Worm (Caenorhabditis elegans) whole organism, L1 larva: ENCODE measurements around the gene K10D2.8.
A peak's percentile ranks its signal among the peaks of the same experiment; 100 is the strongest.

Experiments used
- C16A3.4 ChIP-seq: fragments of 150-350 bp; optimal IDR thresholded peaks from 2 replicates; lab custom pipeline; 2014; ENCODE audit warnings: missing biosample characterization, missing genetic modification characterization
- C34B4.2 ChIP-seq: sonication (generic microtip); optimal IDR thresholded peaks from 2 replicates; lab custom pipeline; 2017; ENCODE audit warnings: mild to moderate bottlenecking, missing genetic modification characterization, missing compliant biosample characterization
- F16B12.6 ChIP-seq: fragments of 150-350 bp; optimal IDR thresholded peaks from 2 replicates; lab custom pipeline; 2014; ENCODE audit warnings: missing biosample characterization, missing genetic modification characterization
- blmp-1 ChIP-seq: fragments of 150-350 bp; optimal IDR thresholded peaks from 2 replicates; lab custom pipeline; 2014; ENCODE audit warnings: missing biosample characterization, missing genetic modification characterization
- ceh-82 ChIP-seq, 3 experiments: fragments of 150-350 bp in 1 of 3; sonication (generic microtip) in 2 of 3; optimal IDR thresholded peaks; 2 replicates each; lab custom pipeline; 2014 to 2017; ENCODE audit warnings: missing biosample characterization in 3 of 3, missing genetic modification characterization in 3 of 3
- ceh-88 ChIP-seq: fragments of 200-800 bp; sonication (Bioruptor generic); IDR thresholded peaks from 2 replicates; pipeline ENCODE4 v1.3.6; 2022; ENCODE audit warnings: missing genetic modification characterization, missing compliant biosample characterization
- dpl-1 ChIP-seq, 3 experiments: fragments of 150-350 bp in 2 of 3; sonication (generic microtip) in 1 of 3; optimal IDR thresholded peaks; 2 replicates each; lab custom pipeline; 2014 to 2017; ENCODE audit warnings: missing biosample characterization in 3 of 3, missing genetic modification characterization in 3 of 3, missing genetic modification reagents in 3 of 3
- efl-1 ChIP-seq, 4 experiments: fragments of 150-350 bp; optimal IDR thresholded peaks in 3 of 4; peaks in 1 of 4; 1 replicate in 1 of 4; 2 replicates in 3 of 4; lab custom pipeline; 2014; ENCODE audit warnings: missing biosample characterization in 2 of 4, missing genetic modification characterization in 2 of 4, missing genetic modification reagents in 2 of 4
- efl-3 ChIP-seq: fragments of 200-800 bp; sonication (Bioruptor generic); optimal IDR thresholded peaks from 2 replicates; lab custom pipeline; 2018; ENCODE audit warnings: mild to moderate bottlenecking, missing genetic modification characterization, missing compliant biosample characterization
- elt-2 ChIP-seq: sonication (generic microtip); optimal IDR thresholded peaks from 2 replicates; lab custom pipeline; 2016; ENCODE audit warnings: missing genetic modification characterization, mild to moderate bottlenecking, inconsistent platforms, missing compliant biosample characterization, missing genetic modification reagents
- ets-5 ChIP-seq: fragments of 200-800 bp; sonication (Bioruptor generic); IDR thresholded peaks from 2 replicates; pipeline ENCODE4 v1.3.6; 2022; ENCODE audit warnings: missing genetic modification characterization, missing compliant biosample characterization
- fkh-8 ChIP-seq: sonication (generic microtip); optimal IDR thresholded peaks from 2 replicates; lab custom pipeline; 2016; ENCODE audit warnings: mild to moderate bottlenecking, missing genetic modification characterization, missing compliant biosample characterization
- hlh-17 ChIP-seq: fragments of 200-800 bp; sonication (Bioruptor generic); optimal IDR thresholded peaks from 2 replicates; lab custom pipeline; 2018; ENCODE audit warnings: missing genetic modification characterization, mild to moderate bottlenecking, missing compliant biosample characterization, moderate library complexity, borderline replicate concordance
- isw-1 ChIP-seq: fragments of 200-800 bp; sonication (Bioruptor generic); IDR thresholded peaks from 2 replicates; pipeline ENCODE4 v1.3.6; 2022; ENCODE audit warnings: missing genetic modification characterization, missing compliant biosample characterization
- jun-1 ChIP-seq: fragments of 150-350 bp; optimal IDR thresholded peaks from 2 replicates; lab custom pipeline; 2014; ENCODE audit warnings: missing biosample characterization, missing genetic modification reagents, missing genetic modification characterization
- lin-14 ChIP-seq: fragments of 200-800 bp; sonication (Bioruptor generic); optimal IDR thresholded peaks from 2 replicates; lab custom pipeline; 2018; ENCODE audit warnings: mild to moderate bottlenecking, missing genetic modification characterization, moderate library complexity, missing compliant biosample characterization
- lin-15B ChIP-seq: fragments of 150-350 bp; sonication (generic microtip); optimal IDR thresholded peaks from 3 replicates; lab custom pipeline; 2014; ENCODE audit warnings: missing biosample characterization, missing genetic modification characterization
- lin-35 ChIP-seq, 2 experiments: fragments of 150-350 bp; optimal IDR thresholded peaks; 2 replicates each; lab custom pipeline; 2014; ENCODE audit warnings: missing biosample characterization in 2 of 2, missing genetic modification characterization in 2 of 2, missing genetic modification reagents in 2 of 2
- lir-3 ChIP-seq: sonication (generic microtip); optimal IDR thresholded peaks from 2 replicates; lab custom pipeline; 2016; ENCODE audit warnings: mild to moderate bottlenecking, missing genetic modification characterization, moderate library complexity, missing compliant biosample characterization; ENCODE audit not compliant: poor library complexity
- lsy-2 ChIP-seq, 2 experiments: fragments of 150-350 bp; optimal IDR thresholded peaks; 2 replicates each; lab custom pipeline; 2014; ENCODE audit warnings: missing biosample characterization in 2 of 2, missing genetic modification characterization in 2 of 2
- mdl-1 ChIP-seq, 2 experiments: fragments of 150-350 bp; optimal IDR thresholded peaks; 2 replicates each; lab custom pipeline; 2014 to 2017; ENCODE audit warnings: missing biosample characterization in 2 of 2, missing genetic modification characterization in 2 of 2, inconsistent platforms in 1 of 2
- mep-1 ChIP-seq: fragments of 150-350 bp; optimal IDR thresholded peaks from 2 replicates; lab custom pipeline; 2014; ENCODE audit warnings: missing biosample characterization, missing genetic modification characterization
- nhr-19 ChIP-seq: fragments of 200-800 bp; sonication (Bioruptor generic); conservative IDR thresholded peaks from 2 replicates; pipeline ENCODE4 v1.3.6; 2022; ENCODE audit warnings: missing genetic modification characterization, missing compliant biosample characterization
- nhr-20 ChIP-seq: sonication (generic microtip); optimal IDR thresholded peaks from 2 replicates; lab custom pipeline; 2016; ENCODE audit warnings: mild to moderate bottlenecking, missing genetic modification characterization, missing compliant biosample characterization
- nhr-237 ChIP-seq: fragments of 150-350 bp; optimal IDR thresholded peaks from 2 replicates; lab custom pipeline; 2014; ENCODE audit warnings: missing biosample characterization, missing genetic modification characterization
- nhr-28 ChIP-seq: fragments of 150-350 bp; optimal IDR thresholded peaks from 2 replicates; lab custom pipeline; 2014; ENCODE audit warnings: missing biosample characterization, missing genetic modification characterization
- nhr-47 ChIP-seq: sonication (generic microtip); optimal IDR thresholded peaks from 2 replicates; lab custom pipeline; 2016; ENCODE audit warnings: mild to moderate bottlenecking, missing genetic modification characterization, moderate library complexity, missing compliant biosample characterization
- nhr-77 ChIP-seq: fragments of 150-350 bp; optimal IDR thresholded peaks from 2 replicates; lab custom pipeline; 2014; ENCODE audit warnings: missing biosample characterization, missing genetic modification characterization
- nhr-84 ChIP-seq: sonication (generic microtip); optimal IDR thresholded peaks from 2 replicates; lab custom pipeline; 2017; ENCODE audit warnings: missing biosample characterization, missing genetic modification characterization
- nhr-85 ChIP-seq: sonication (generic microtip); peaks from one replicate; lab custom pipeline; 2016; ENCODE audit warnings: missing genetic modification characterization, inconsistent platforms, missing compliant biosample characterization
- nhr-90 ChIP-seq: sonication (generic microtip); optimal IDR thresholded peaks from 2 replicates; lab custom pipeline; 2016; ENCODE audit warnings: mild to moderate bottlenecking, missing genetic modification characterization, missing compliant biosample characterization; ENCODE audit not compliant: poor library complexity
- pag-3 ChIP-seq: sonication (generic microtip); optimal IDR thresholded peaks from 2 replicates; lab custom pipeline; 2017; ENCODE audit warnings: missing genetic modification characterization, mild to moderate bottlenecking, missing compliant biosample characterization, antibody characterized with exemption, borderline replicate concordance; ENCODE audit not compliant: insufficient read depth
- pqm-1 ChIP-seq: sonication (generic microtip); optimal IDR thresholded peaks from 3 replicates; lab custom pipeline; 2017; ENCODE audit warnings: missing biosample characterization, missing genetic modification characterization
- snu-23 ChIP-seq: sonication (generic microtip); optimal IDR thresholded peaks from 2 replicates; lab custom pipeline; 2016; ENCODE audit warnings: missing genetic modification characterization, missing compliant biosample characterization
- swsn-7 ChIP-seq: sonication (generic microtip); optimal IDR thresholded peaks from 2 replicates; lab custom pipeline; 2016; ENCODE audit warnings: missing genetic modification characterization, missing compliant biosample characterization
- unc-86 ChIP-seq: sonication (generic microtip); optimal IDR thresholded peaks from 2 replicates; lab custom pipeline; 2016; ENCODE audit warnings: missing genetic modification characterization, missing compliant biosample characterization
- vab-15 ChIP-seq: sonication (generic microtip); optimal IDR thresholded peaks from 2 replicates; lab custom pipeline; 2017; ENCODE audit warnings: missing genotype, mild to moderate bottlenecking, missing genetic modification characterization, missing compliant biosample characterization

The K10D2.8 gene

DNA sequence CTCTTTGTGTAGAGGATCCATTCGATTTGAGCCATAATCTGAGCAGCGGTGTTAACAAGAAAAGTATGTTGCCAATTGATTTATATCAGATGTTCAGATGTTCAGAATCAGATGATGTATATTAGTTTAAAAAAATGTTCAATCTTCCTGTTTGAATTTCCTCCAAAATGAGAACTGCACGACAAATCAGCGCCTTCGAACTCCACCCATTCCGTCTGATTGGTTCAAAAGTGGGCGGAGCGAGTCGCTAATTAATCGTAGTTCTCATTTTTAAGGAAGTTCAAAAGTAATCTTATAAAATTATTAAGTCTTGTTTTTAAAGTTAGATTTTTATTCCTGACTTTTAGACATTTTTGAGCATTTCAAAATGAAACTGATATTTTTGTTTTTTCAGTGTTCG lies 9.4 kb upstream of the K10D2.8 start:
- TF ChIP-seq swsn-7 (no peak), nhr-84 (tag; lab: Kevin White, UChicago) (no peak), efl-1 (optimal IDR thresholded peaks at IDR 0.05; lab: Kevin White, UChicago) (peak in 1 of 2 experiments; percentile 3), efl-1 (GFP tag; optimal IDR thresholded peaks at IDR 0.05 in 1 of 2; lab: Kevin White, UChicago) (peak in 1 of 2 experiments; percentile 10), ceh-88 (GFP tag; lab: Robert Waterston, UW) (no peak), mdl-1 (tag; optimal IDR thresholded peaks at IDR 0.05; lab: Kevin White, UChicago) (no peak), C16A3.4 (no peak), lin-15B (tag; lab: Kevin White, UChicago) (no peak), pag-3 (no peak), efl-3 (GFP tag; lab: Kevin White, UChicago) (no peak)

DNA sequence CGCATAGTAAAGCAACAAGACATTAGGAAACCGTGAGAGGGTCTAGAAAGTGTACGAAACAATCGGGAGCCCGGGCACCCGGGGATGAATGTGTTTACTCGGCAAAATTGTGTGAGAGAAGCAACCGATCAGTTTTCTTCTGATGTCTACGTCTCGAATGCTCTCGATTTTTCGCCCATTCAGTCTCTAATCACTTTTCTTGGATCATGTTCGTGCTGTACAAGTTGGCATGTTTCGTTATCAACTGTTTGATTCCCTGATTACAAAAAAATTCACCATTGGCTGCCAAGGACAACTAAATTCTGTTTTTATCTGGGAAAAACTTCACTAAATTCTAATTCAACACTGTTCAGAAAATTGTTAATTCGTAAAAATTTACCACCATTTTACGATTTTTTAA lies 7.9 kb upstream of the K10D2.8 start:
- TF ChIP-seq lsy-2 (tag; optimal IDR thresholded peaks at IDR 0.05; lab: Kevin White, UChicago): peak in 1 of 2 experiments; percentile 23
- no peak for TF ChIP-seq snu-23 (GFP tag; lab: Kevin White, UChicago)
- TF ChIP-seq lin-14: peak; percentile 24
- no peak for TF ChIP-seq ets-5 (GFP tag; lab: Robert Waterston, UW)
- no peak for TF ChIP-seq efl-1 (optimal IDR thresholded peaks at IDR 0.05; lab: Kevin White, UChicago)
- TF ChIP-seq efl-1 (GFP tag; optimal IDR thresholded peaks at IDR 0.05 in 1 of 2; lab: Kevin White, UChicago): peak in 1 of 2 experiments; percentile 71

DNA sequence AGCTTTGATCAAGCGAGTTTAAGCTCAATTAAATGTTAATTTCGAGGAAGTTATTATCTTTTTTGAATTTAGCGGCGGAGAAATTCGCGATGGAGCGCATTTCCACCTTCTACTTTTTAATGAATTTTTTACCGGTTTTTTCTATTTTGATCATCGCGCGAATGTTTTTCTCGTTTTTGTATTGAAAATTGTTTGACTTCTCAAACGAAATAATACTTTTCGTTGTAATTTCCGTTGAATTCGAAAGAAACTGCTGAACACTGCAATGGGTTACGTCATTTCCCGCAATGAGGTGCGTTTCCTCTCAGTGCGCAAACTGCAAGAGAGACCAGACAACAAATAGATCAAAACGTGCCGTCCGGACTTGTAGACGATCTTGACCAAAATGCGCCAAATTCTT lies 7.3 kb upstream of the K10D2.8 start:
- TF ChIP-seq efl-1 (optimal IDR thresholded peaks at IDR 0.05; lab: Kevin White, UChicago): no peak
- TF ChIP-seq efl-1 (GFP tag; optimal IDR thresholded peaks at IDR 0.05 in 1 of 2; lab: Kevin White, UChicago): peak in 1 of 2 experiments; percentile 52
- TF ChIP-seq lin-35 (GFP tag; optimal IDR thresholded peaks at IDR 0.05; lab: Kevin White, UChicago): peak in 1 of 2 experiments; percentile 34
- no peak for TF ChIP-seq nhr-47 (tag; lab: Kevin White, UChicago)
- peak in 1 of 3 experiments; percentile 51 for TF ChIP-seq dpl-1 (GFP tag; optimal IDR thresholded peaks at IDR 0.05; lab: Kevin White, UChicago)
- no peak for TF ChIP-seq mdl-1 (tag; optimal IDR thresholded peaks at IDR 0.05; lab: Kevin White, UChicago)
- no peak for TF ChIP-seq lir-3 (tag; lab: Kevin White, UChicago)
- TF ChIP-seq hlh-17 (GFP tag; lab: Kevin White, UChicago): no peak
- no peak for TF ChIP-seq vab-15
- no peak for TF ChIP-seq jun-1

DNA sequence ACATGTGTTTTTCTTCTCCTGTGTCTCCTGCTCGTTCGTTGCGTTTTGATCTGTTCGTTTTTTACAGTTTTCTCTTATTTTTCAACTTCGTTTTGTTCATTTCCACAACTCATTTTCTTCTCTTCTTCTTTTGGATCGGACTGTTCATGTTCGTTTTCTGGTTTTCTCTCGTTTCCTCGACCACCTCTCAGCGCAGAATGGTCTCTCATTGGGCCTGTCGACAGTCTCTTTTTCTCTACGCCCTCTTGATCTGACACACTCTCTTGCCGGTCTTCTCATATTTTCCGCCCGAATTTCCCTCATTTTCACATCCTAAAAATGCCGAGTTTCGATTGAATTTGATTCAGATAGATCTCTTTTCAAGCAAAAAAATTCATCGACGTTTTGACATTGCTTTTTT lies 6.9 kb upstream of the K10D2.8 start:
- peak; percentile 55 for TF ChIP-seq blmp-1
- no peak for TF ChIP-seq C34B4.2 (tag; lab: Kevin White, UChicago)
- TF ChIP-seq lin-14: peak; percentile 45
- TF ChIP-seq efl-1 (optimal IDR thresholded peaks at IDR 0.05; lab: Kevin White, UChicago): peak; percentile 15 to 23
- no peak for TF ChIP-seq efl-1 (GFP tag; optimal IDR thresholded peaks at IDR 0.05 in 1 of 2; lab: Kevin White, UChicago)
- peak in 1 of 2 experiments; percentile 1 for TF ChIP-seq lin-35 (GFP tag; optimal IDR thresholded peaks at IDR 0.05; lab: Kevin White, UChicago)
- no peak for TF ChIP-seq mdl-1 (tag; optimal IDR thresholded peaks at IDR 0.05; lab: Kevin White, UChicago)
- peak; percentile 16 for TF ChIP-seq snu-23 (GFP tag; lab: Kevin White, UChicago)

DNA sequence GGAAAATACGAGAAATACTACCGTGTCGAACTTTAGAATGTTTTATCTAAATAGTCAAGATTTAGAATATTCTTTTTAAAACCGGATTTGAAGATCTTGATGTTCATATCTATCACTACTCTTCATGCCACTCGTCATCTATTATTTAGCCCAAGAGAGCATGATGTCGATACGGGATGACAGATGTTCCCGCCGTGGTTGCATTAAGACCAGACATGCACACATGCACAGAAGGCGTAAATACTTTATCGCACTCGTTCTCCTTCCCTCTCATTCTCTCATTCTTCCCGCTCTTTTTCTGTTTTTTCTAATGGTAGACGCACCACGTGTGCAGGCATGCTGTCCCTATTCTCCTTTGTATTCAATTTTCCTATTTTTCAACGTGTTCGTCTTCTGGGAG lies 5.2 kb upstream of the K10D2.8 start:
- TF ChIP-seq lin-14: peak; percentile 22
- no peak for TF ChIP-seq efl-1 (optimal IDR thresholded peaks at IDR 0.05; lab: Kevin White, UChicago)
- peak in 1 of 2 experiments; percentile 4 for TF ChIP-seq efl-1 (GFP tag; optimal IDR thresholded peaks at IDR 0.05 in 1 of 2; lab: Kevin White, UChicago)
- TF ChIP-seq blmp-1: no peak
- peak in 1 of 3 experiments; percentile 14 for TF ChIP-seq dpl-1 (GFP tag; optimal IDR thresholded peaks at IDR 0.05; lab: Kevin White, UChicago)

DNA sequence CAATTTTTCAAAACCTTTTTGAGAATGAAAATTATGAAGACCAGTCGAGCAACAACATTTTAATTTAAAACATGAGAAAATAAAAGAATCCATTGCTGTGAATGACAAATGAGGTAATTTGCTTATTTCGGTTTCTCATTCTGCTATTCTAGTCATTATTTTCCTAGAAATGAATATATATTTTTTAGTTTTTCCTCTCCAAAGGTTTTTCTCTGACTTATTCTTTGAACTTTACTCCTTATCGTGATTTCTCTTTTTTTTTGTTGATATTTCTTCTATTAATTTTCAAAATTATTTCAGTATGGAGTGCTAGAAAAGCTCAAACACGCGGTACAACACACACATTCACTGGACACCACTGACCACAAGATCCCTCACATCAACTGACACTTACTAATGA lies 2.9 kb upstream of the K10D2.8 start, which contains the start of gene pup-2:
pup-2 (plus strand) TSS at position 301 of the 400 bp plus-strand sequence.
- TF ChIP-seq fkh-8 (tag; lab: Kevin White, UChicago): peak; percentile 10
- no peak for TF ChIP-seq elt-2 (tag; lab: Kevin White, UChicago)

DNA sequence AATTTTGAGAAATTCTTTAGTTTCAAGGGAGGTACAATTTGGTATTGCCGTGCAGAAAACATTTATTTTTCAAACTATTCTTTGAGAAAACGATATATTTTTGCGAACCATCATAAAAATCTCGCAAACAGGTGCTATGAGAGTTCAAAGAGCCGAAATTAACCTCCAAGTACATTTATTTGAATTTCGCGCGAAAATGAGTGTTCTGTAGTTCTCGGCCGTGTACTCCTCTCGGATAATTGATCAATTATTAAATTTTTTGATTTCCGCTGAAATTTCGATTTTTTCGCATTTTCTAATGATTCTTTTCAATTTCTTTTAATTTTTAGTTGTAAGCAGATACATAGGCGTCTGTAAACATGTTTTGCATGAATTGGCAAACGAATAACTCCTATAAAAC lies 1.7 kb downstream of the K10D2.8 start:
- TF ChIP-seq nhr-77 (tag; lab: Kevin White, UChicago) (no peak), nhr-237 (tag; lab: Kevin White, UChicago) (no peak), nhr-90 (tag; lab: Kevin White, UChicago) (peak; percentile 70), unc-86 (no peak), mep-1 (tag; lab: Kevin White, UChicago) (no peak), ceh-82 (tag; optimal IDR thresholded peaks at IDR 0.05; lab: Kevin White, UChicago) (peak in 1 of 3 experiments; percentile 8), lir-3 (tag; lab: Kevin White, UChicago) (peak; percentile 84), F16B12.6 (tag; lab: Kevin White, UChicago) (no peak), nhr-20 (tag; lab: Kevin White, UChicago) (peak; percentile 58), nhr-85 (peak; percentile 79), lin-35 (GFP tag; optimal IDR thresholded peaks at IDR 0.05; lab: Kevin White, UChicago) (peak; percentile 85 to 93), isw-1 (GFP tag; lab: Robert Waterston, UW) (no peak), pqm-1 (tag; lab: Kevin White, UChicago) (no peak), nhr-28 (no peak), mdl-1 (tag; optimal IDR thresholded peaks at IDR 0.05; lab: Kevin White, UChicago) (no peak), nhr-19 (peak; percentile 65)
